Fruit fly (Drosophila melanogaster) whole organism, embryonic: Measurements from ENCODE around the gene mRpL4.

Experiments
- B-H2 ChIP-seq: fragments of 200-800 bp; sonication (Bioruptor generic); optimal IDR thresholded peaks from 2 replicates; lab custom pipeline; 2018; ENCODE audit warnings: missing biosample characterization, mild to moderate bottlenecking, missing genetic modification characterization
- CG10209 ChIP-seq: fragments of 200-800 bp; sonication (Bioruptor generic); optimal IDR thresholded peaks from 3 replicates; lab custom pipeline; 2017; ENCODE audit warnings: missing biosample characterization, mild to moderate bottlenecking, missing genetic modification characterization, missing genetic modification reagents
- CG10959 ChIP-seq: fragments of 200-800 bp; sonication (Bioruptor generic); IDR thresholded peaks from 2 replicates; pipeline ENCODE4 v1.3.6; 2022; ENCODE audit warnings: missing biosample characterization, missing genetic modification characterization
- CG11504 ChIP-seq: fragments of 200-800 bp; sonication (Bioruptor generic); optimal IDR thresholded peaks from 3 replicates; lab custom pipeline; 2019; ENCODE audit warnings: missing biosample characterization, mild to moderate bottlenecking, missing genetic modification characterization, moderate library complexity
- CG11723 ChIP-seq: fragments of 200-800 bp; sonication (Bioruptor generic); optimal IDR thresholded peaks from 2 replicates; lab custom pipeline; 2017; ENCODE audit warnings: missing biosample characterization, mild to moderate bottlenecking, missing genetic modification characterization
- CG13775 ChIP-seq: fragments of 200-800 bp; sonication (Bioruptor generic); optimal IDR thresholded peaks from 3 replicates; lab custom pipeline; 2017; ENCODE audit warnings: missing biosample characterization, mild to moderate bottlenecking, missing genetic modification characterization
- CG18599 ChIP-seq: fragments of 200-800 bp; sonication (Bioruptor generic); optimal IDR thresholded peaks from 3 replicates; lab custom pipeline; 2017; ENCODE audit warnings: missing biosample characterization, missing genetic modification characterization, mild to moderate bottlenecking, moderate library complexity, missing genetic modification reagents
- CG2678 ChIP-seq: fragments of 200-800 bp; sonication (Bioruptor generic); optimal IDR thresholded peaks from 3 replicates; lab custom pipeline; 2019; ENCODE audit warnings: missing biosample characterization, mild to moderate bottlenecking, missing genetic modification characterization, moderate library complexity
- CG31365 ChIP-seq: fragments of 200-800 bp; sonication (Bioruptor generic); optimal IDR thresholded peaks from 2 replicates; lab custom pipeline; 2018; ENCODE audit warnings: missing biosample characterization, mild to moderate bottlenecking, missing genetic modification characterization
- CG32767 ChIP-seq: fragments of 200-800 bp; sonication (Bioruptor generic); IDR thresholded peaks from 2 replicates; pipeline ENCODE4 v1.3.6; 2022; ENCODE audit warnings: missing biosample characterization, missing genetic modification characterization
- CG3281 ChIP-seq: fragments of 200-800 bp; sonication (Bioruptor generic); optimal IDR thresholded peaks from 3 replicates; lab custom pipeline; 2017; ENCODE audit warnings: missing biosample characterization, mild to moderate bottlenecking, missing genetic modification characterization
- CG34376 ChIP-seq: fragments of 200-800 bp; sonication (Bioruptor generic); optimal IDR thresholded peaks from 2 replicates; lab custom pipeline; 2018; ENCODE audit warnings: missing biosample characterization, mild to moderate bottlenecking, missing genetic modification characterization
- CG5180 ChIP-seq: fragments of 200-800 bp; sonication (Bioruptor generic); optimal IDR thresholded peaks from 3 replicates; lab custom pipeline; 2017; ENCODE audit warnings: missing biosample characterization, missing genetic modification characterization, mild to moderate bottlenecking, moderate library complexity, missing genetic modification reagents
- CG6272 ChIP-seq: fragments of 200-800 bp; sonication (Bioruptor generic); IDR thresholded peaks from 2 replicates; pipeline ENCODE4 v1.3.6; 2022; ENCODE audit warnings: missing biosample characterization, missing genetic modification characterization
- CG6765 ChIP-seq: fragments of 200-800 bp; sonication (Bioruptor generic); optimal IDR thresholded peaks from 3 replicates; lab custom pipeline; 2017; ENCODE audit warnings: missing biosample characterization, mild to moderate bottlenecking, missing genetic modification characterization
- CG6813 ChIP-seq: fragments of 200-800 bp; sonication (Bioruptor generic); optimal IDR thresholded peaks from 2 replicates; lab custom pipeline; 2017; ENCODE audit warnings: missing biosample characterization, missing genetic modification characterization, mild to moderate bottlenecking, moderate library complexity, missing genetic modification reagents
- CG7839 ChIP-seq: fragments of 200-800 bp; sonication (Bioruptor generic); optimal IDR thresholded peaks from 3 replicates; lab custom pipeline; 2018; ENCODE audit warnings: missing biosample characterization, mild to moderate bottlenecking, missing genetic modification characterization, moderate library complexity
- CG7963 ChIP-seq: fragments of 200-800 bp; sonication (Bioruptor generic); IDR thresholded peaks from 3 replicates; pipeline ENCODE4 v1.3.6; 2022; ENCODE audit warnings: missing biosample characterization, missing genetic modification characterization; ENCODE audit not compliant: partially characterized antibody
- CG7987 ChIP-seq: fragments of 200-800 bp; sonication (Bioruptor generic); optimal IDR thresholded peaks from 2 replicates; lab custom pipeline; 2018; ENCODE audit warnings: missing biosample characterization, mild to moderate bottlenecking, missing genetic modification characterization, moderate library complexity
- CG9437 ChIP-seq: fragments of 200-800 bp; sonication (Bioruptor generic); optimal IDR thresholded peaks from 2 replicates; lab custom pipeline; 2018; ENCODE audit warnings: missing biosample characterization, mild to moderate bottlenecking, missing genetic modification characterization
- Chrac-16 ChIP-seq: fragments of 200-800 bp; sonication (Bioruptor generic); optimal IDR thresholded peaks from 3 replicates; lab custom pipeline; 2016; ENCODE audit warnings: missing biosample characterization, missing genetic modification characterization
- Eip74EF ChIP-seq, 2 experiments: fragments of 200-800 bp in 1 of 2; fragments of >200 bp in 1 of 2; sonication (Bioruptor generic) in 1 of 2; optimal IDR thresholded peaks; 2 replicates each; lab custom pipeline; 2017 to 2019; ENCODE audit warnings: missing biosample characterization in 2 of 2, missing genetic modification characterization in 2 of 2, mild to moderate bottlenecking in 1 of 2, moderate library complexity in 1 of 2
- Fer1 ChIP-seq: fragments of 200-800 bp; sonication (Bioruptor generic); optimal IDR thresholded peaks from 2 replicates; lab custom pipeline; 2017; ENCODE audit warnings: missing biosample characterization, mild to moderate bottlenecking, missing genetic modification characterization
- GATAe ChIP-seq: fragments of 200-800 bp; sonication (Bioruptor generic); conservative IDR thresholded peaks from 2 replicates; pipeline ENCODE4 v1.3.6; 2022; ENCODE audit warnings: missing biosample characterization, missing genetic modification characterization
- HmgZ ChIP-seq: fragments of 200-800 bp; sonication (Bioruptor generic); optimal IDR thresholded peaks from 2 replicates; lab custom pipeline; 2018; ENCODE audit warnings: missing biosample characterization, mild to moderate bottlenecking, missing genetic modification characterization
- Hr39 ChIP-seq: fragments of >200 bp; optimal IDR thresholded peaks from 2 replicates; lab custom pipeline; 2017
- Mad ChIP-seq: fragments of 200-800 bp; sonication (Bioruptor generic); optimal IDR thresholded peaks from 2 replicates; lab custom pipeline; 2016; ENCODE audit warnings: missing biosample characterization, missing genetic modification characterization
- Trl ChIP-seq, 3 experiments: fragments of >200 bp in 2 of 3; fragments of 200-800 bp in 1 of 3; sonication (Bioruptor generic) in 1 of 3; optimal IDR thresholded peaks; 2 replicates in 1 of 3; 3 replicates in 2 of 3; lab custom pipeline; 2016 to 2017; ENCODE audit warnings: missing biosample characterization in 1 of 3, missing genetic modification characterization in 1 of 3
- Usf ChIP-seq: fragments of 200-800 bp; sonication (Bioruptor generic); optimal IDR thresholded peaks from 2 replicates; lab custom pipeline; 2017; ENCODE audit warnings: missing genotype, missing biosample characterization, missing genetic modification characterization
- Xrp1 ChIP-seq: fragments of 200-800 bp; sonication (Bioruptor generic); IDR thresholded peaks from 2 replicates; pipeline ENCODE4 v1.3.6; 2022; ENCODE audit warnings: missing biosample characterization, missing genetic modification characterization
- YL-1 ChIP-seq: fragments of 200-800 bp; sonication (Bioruptor generic); optimal IDR thresholded peaks from 3 replicates; lab custom pipeline; 2017; ENCODE audit warnings: missing biosample characterization, mild to moderate bottlenecking, missing genetic modification characterization
- bigmax ChIP-seq: fragments of 200-800 bp; sonication (Bioruptor generic); optimal IDR thresholded peaks from 2 replicates; lab custom pipeline; 2018; ENCODE audit warnings: missing biosample characterization, mild to moderate bottlenecking, missing genetic modification characterization
- caup ChIP-seq: fragments of 200-800 bp; sonication (Bioruptor generic); optimal IDR thresholded peaks from 3 replicates; lab custom pipeline; 2017; ENCODE audit warnings: missing biosample characterization, mild to moderate bottlenecking, missing genetic modification characterization, moderate library complexity; ENCODE audit not compliant: severe bottlenecking
- en ChIP-seq: fragments of 200-800 bp; sonication (Bioruptor generic); optimal IDR thresholded peaks from 2 replicates; lab custom pipeline; 2016; ENCODE audit warnings: missing biosample characterization, missing genetic modification characterization
- exex ChIP-seq: fragments of 200-800 bp; sonication (Bioruptor generic); optimal IDR thresholded peaks from 4 replicates; lab custom pipeline; 2018; ENCODE audit warnings: missing biosample characterization, mild to moderate bottlenecking, missing genetic modification characterization, moderate library complexity
- lab ChIP-seq: fragments of 200-800 bp; sonication (Bioruptor generic); optimal IDR thresholded peaks from 3 replicates; lab custom pipeline; 2017; ENCODE audit warnings: missing biosample characterization, missing genetic modification characterization, mild to moderate bottlenecking, moderate library complexity, missing genetic modification reagents
- lov ChIP-seq, 2 experiments: fragments of 200-800 bp in 1 of 2; fragments of >200 bp in 1 of 2; sonication (Bioruptor generic) in 1 of 2; IDR thresholded peaks in 1 of 2; optimal IDR thresholded peaks in 1 of 2; 2 replicates in 1 of 2; 3 replicates in 1 of 2; pipeline versions ENCODE4 v1.3.6 to Lab custom; 2017 to 2022; ENCODE audit warnings: missing biosample characterization in 1 of 2, missing genetic modification characterization in 1 of 2
- mirr ChIP-seq: fragments of 200-800 bp; sonication (Bioruptor generic); optimal IDR thresholded peaks from 3 replicates; lab custom pipeline; 2018; ENCODE audit warnings: missing biosample characterization, mild to moderate bottlenecking, missing genetic modification characterization
- ranshi ChIP-seq: fragments of 200-800 bp; sonication (Bioruptor generic); IDR thresholded peaks from 2 replicates; pipeline ENCODE4 v1.3.6; 2022; ENCODE audit warnings: missing biosample characterization, missing genetic modification characterization
- schlank ChIP-seq: fragments of 200-800 bp; sonication (Bioruptor generic); optimal IDR thresholded peaks from 2 replicates; lab custom pipeline; 2018; ENCODE audit warnings: missing biosample characterization, mild to moderate bottlenecking, missing genetic modification characterization
- scrt ChIP-seq: fragments of 200-800 bp; sonication (Bioruptor generic); optimal IDR thresholded peaks from 2 replicates; lab custom pipeline; 2018; ENCODE audit warnings: missing biosample characterization, mild to moderate bottlenecking, missing genetic modification characterization, moderate library complexity
- sd ChIP-seq: fragments of 200-800 bp; sonication (Bioruptor generic); optimal IDR thresholded peaks from 3 replicates; lab custom pipeline; 2018; ENCODE audit warnings: missing biosample characterization, mild to moderate bottlenecking, missing genetic modification characterization, moderate library complexity
- sqz ChIP-seq: fragments of 200-800 bp; sonication (Bioruptor generic); optimal IDR thresholded peaks from 3 replicates; lab custom pipeline; 2018; ENCODE audit warnings: missing biosample characterization, mild to moderate bottlenecking, missing genetic modification characterization
- ssp ChIP-seq: fragments of 200-800 bp; sonication (Bioruptor generic); IDR thresholded peaks from 2 replicates; pipeline ENCODE4 v1.3.6; 2022; ENCODE audit warnings: missing biosample characterization, missing genetic modification characterization
- wdn ChIP-seq: fragments of 200-800 bp; sonication (Bioruptor generic); IDR thresholded peaks from 2 replicates; pipeline ENCODE4 v1.3.6; 2022; ENCODE audit warnings: missing biosample characterization, missing genetic modification characterization
- z ChIP-seq: fragments of 200-800 bp; sonication (Bioruptor generic); IDR thresholded peaks from 3 replicates; pipeline ENCODE4 v1.3.6; 2022; ENCODE audit warnings: missing biosample characterization, missing genetic modification characterization

Gene mRpL4

DNA sequence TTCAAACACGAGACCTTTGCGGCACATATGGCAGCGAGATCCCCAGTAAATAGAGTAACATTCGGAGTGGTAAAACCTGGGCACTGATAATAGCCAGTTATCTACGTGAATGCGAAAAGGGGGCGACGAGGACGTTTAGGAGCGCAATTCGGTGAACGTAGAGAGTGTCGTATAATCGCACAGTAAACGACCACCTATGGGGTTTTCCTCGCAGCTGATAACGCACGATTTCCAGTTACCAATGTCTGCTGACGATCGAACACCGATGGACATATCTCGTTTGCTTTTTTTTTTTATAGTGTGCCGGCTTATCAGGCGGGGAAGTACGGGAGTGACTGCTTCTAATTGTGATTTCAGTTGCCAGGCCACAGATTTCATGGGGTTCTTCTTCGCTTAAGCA is 9.2 kb downstream of the mRpL4 start (continued):
- no peak for TF ChIP-seq lov (optimal IDR thresholded peaks at IDR 0.05; lab: Kevin White, UChicago)
- no peak for TF ChIP-seq lov (GFP tag; IDR thresholded peaks at IDR 0.05; lab: Robert Waterston, UW)
- TF ChIP-seq GATAe (GFP tag; lab: Robert Waterston, UW) = peak; percentile 66
- peak; percentile 3 for TF ChIP-seq Fer1
- peak; percentile 34 for TF ChIP-seq sd (tag; lab: Kevin White, UChicago)
- TF ChIP-seq CG7963 (GFP tag; lab: Robert Waterston, UW) = no peak
- TF ChIP-seq exex (tag; lab: Kevin White, UChicago) = peak; percentile 87
- TF ChIP-seq CG32767 = no peak
- TF ChIP-seq caup (GFP tag; lab: Kevin White, UChicago) = peak; percentile 18
- peak; percentile 63 for TF ChIP-seq lab (GFP tag; lab: Kevin White, UChicago)
- TF ChIP-seq HmgZ (tag; lab: Kevin White, UChicago) = peak; percentile 29
- TF ChIP-seq Usf (GFP tag; lab: Kevin White, UChicago) = no peak
- peak; percentile 5 for TF ChIP-seq CG3281
- peak; percentile 90 for TF ChIP-seq mirr (GFP tag; lab: Kevin White, UChicago)
- peak; percentile 32 for TF ChIP-seq CG2678 (tag; lab: Kevin White, UChicago)
- TF ChIP-seq CG9437 = no peak
- TF ChIP-seq CG34376 (GFP tag; lab: Kevin White, UChicago) = peak; percentile 69
- TF ChIP-seq bigmax (GFP tag; lab: Kevin White, UChicago) = no peak
- TF ChIP-seq CG10959 = no peak

DNA sequence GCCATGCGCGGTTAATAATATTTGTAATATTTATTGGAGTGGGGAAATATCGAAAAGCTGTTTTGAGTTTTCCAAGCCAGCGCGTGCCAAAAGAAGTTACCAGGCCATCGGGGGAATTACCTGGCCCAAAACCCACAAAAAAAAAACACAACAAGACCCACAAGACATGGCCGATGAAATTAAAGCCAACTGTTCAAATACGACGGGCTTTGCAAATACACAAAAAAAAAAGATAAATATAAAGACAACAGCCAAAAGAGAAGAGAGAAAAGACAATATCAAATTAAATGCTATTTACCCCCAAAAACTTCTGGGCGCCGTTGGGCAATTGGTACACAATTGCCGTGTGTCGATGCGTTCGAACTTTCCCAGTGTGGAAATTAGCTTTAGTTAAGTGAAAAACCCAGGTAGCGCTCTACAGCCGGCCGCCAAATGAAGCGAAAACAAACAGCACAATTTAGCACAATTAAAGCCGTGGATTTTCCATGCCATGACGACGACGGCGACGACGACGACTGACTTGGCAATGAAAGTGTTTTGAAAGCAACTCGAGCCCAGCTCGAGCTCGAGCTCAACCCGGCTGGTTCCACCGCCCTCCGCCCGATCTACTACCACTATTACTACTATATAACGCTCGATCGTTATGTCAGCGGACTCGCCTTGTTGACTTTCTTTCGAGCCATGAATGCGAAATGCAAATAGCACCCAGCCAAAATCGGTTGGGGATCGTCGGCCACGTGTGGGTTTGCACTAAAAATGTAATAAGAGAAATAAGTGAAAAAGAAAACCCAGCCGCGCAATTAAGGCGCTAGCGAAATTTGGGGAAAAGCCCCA is 10.9 kb downstream of the mRpL4 start:
- TF ChIP-seq sqz (GFP tag; lab: Kevin White, UChicago) (peak; percentile 53), CG10209 (GFP tag; lab: Kevin White, UChicago) (peak; percentile 20), Mad (GFP tag; lab: Kevin White, UChicago) (no peak), CG6765 (peak; percentile 50), sd (tag; lab: Kevin White, UChicago) (no peak), CG11504 (tag; lab: Kevin White, UChicago) (peak; percentile 1), schlank (peak; percentile 23), wdn (0 out of 2 replicates have a peak, but pooled peaks have one; percentile 21), CG13775 (GFP tag; lab: Kevin White, UChicago) (no peak), CG7839 (tag; lab: Kevin White, UChicago) (peak; percentile 14), Chrac-16 (GFP tag; lab: Kevin White, UChicago) (no peak), ranshi (no peak; the same call in 1 of the 2 replicates), CG31365 (tag; lab: Kevin White, UChicago) (no peak), Eip74EF (GFP tag; optimal IDR thresholded peaks at IDR 0.05; lab: Kevin White, UChicago) (no peak), Hr39 (lab: Kevin White, UChicago) (no peak), z (no peak), Xrp1 (GFP tag; lab: Robert Waterston, UW) (peak; percentile 35; the same call in 1 of the 2 replicates), YL-1 (peak; percentile 44), CG6813 (GFP tag; lab: Kevin White, UChicago) (peak; percentile 60), CG6272 (GFP tag; lab: Robert Waterston, UW) (no peak), CG5180 (GFP tag; lab: Kevin White, UChicago) (peak; percentile 65), ssp (GFP tag; lab: Robert Waterston, UW) (no peak), CG11723 (GFP tag; lab: Kevin White, UChicago) (no peak), en (GFP tag; lab: Kevin White, UChicago) (peak; percentile 34), Trl (optimal IDR thresholded peaks at IDR 0.05; lab: Kevin White, UChicago) (no peak), Trl (GFP tag; optimal IDR thresholded peaks at IDR 0.05; lab: Kevin White, UChicago) (peak; percentile 64), scrt (GFP tag; lab: Kevin White, UChicago) (peak; percentile 30), CG18599 (GFP tag; lab: Kevin White, UChicago) (peak; percentile 58), CG7987 (GFP tag; lab: Kevin White, UChicago) (peak; percentile 33), B-H2 (GFP tag; lab: Kevin White, UChicago) (peak; percentile 58)
